Fruit fly (Drosophila melanogaster): ENCODE data around the gene Gyc89Db.

Gene Gyc89Db

dm6 chr3R:16469501-16470263 lies 7.2 kb upstream of the Gyc89Db start, which contains the start of the genes CG42232 and CSN5 (continued):
- TF ChIP-seq Mrtf (GFP tag; IDR thresholded peaks at IDR 0.05) (no peak), Fer2 (tag; optimal IDR thresholded peaks at IDR 0.05) (peak; percentile 47), Trl (optimal IDR thresholded peaks at IDR 0.05) (no peak), Trl (GFP tag; optimal IDR thresholded peaks at IDR 0.05) (peak; percentile 40), E2f2 (GFP tag; IDR thresholded peaks at IDR 0.05) (peak; percentile 62), Hr51 (GFP tag; optimal IDR thresholded peaks at IDR 0.05) (peak in 1 of 2 experiments; percentile 36), Atf3 (GFP tag; optimal IDR thresholded peaks at IDR 0.05) (no peak), CG17912 (GFP tag; optimal IDR thresholded peaks at IDR 0.05) (no peak), z (GFP tag; IDR thresholded peaks at IDR 0.05) (no peak), CG8478 (optimal IDR thresholded peaks at IDR 0.05) (no peak), CG31224 (GFP tag; IDR thresholded peaks at IDR 0.05) (no peak), CG12155 (GFP tag; optimal IDR thresholded peaks at IDR 0.05) (peak; percentile 55), ash1 (GFP tag; optimal IDR thresholded peaks at IDR 0.05) (no peak), CG7786 (GFP tag; optimal IDR thresholded peaks at IDR 0.05) (peak; percentile 9), ham (GFP tag; IDR thresholded peaks at IDR 0.05) (no peak), en (GFP tag; optimal IDR thresholded peaks at IDR 0.05) (no peak), PHDP (tag; optimal IDR thresholded peaks at IDR 0.05) (no peak), CG34422 (GFP tag; IDR thresholded peaks at IDR 0.05) (peak; percentile 21; the same call in 1 of the 3 replicates), Oaz (GFP tag; IDR thresholded peaks at IDR 0.05) (no peak), Ssrp (tag; optimal IDR thresholded peaks at IDR 0.05) (peak; percentile 64), CG10654 (GFP tag; optimal IDR thresholded peaks at IDR 0.05) (peak; percentile 67), ato (GFP tag; IDR thresholded peaks at IDR 0.05; ENCODE audit: partially characterized antibody) (no peak), pzg (GFP tag; optimal IDR thresholded peaks at IDR 0.05) (peak; percentile 50), corto (GFP tag; optimal IDR thresholded peaks at IDR 0.05) (no peak), cwo (GFP tag; optimal IDR thresholded peaks at IDR 0.05) (no peak), CG14014 (GFP tag; IDR thresholded peaks at IDR 0.05) (peak; percentile 55; the same call in 1 of the 2 replicates), lab (GFP tag; optimal IDR thresholded peaks at IDR 0.05) (no peak), exex (tag; optimal IDR thresholded peaks at IDR 0.05) (no peak), unc-4 (GFP tag; IDR thresholded peaks at IDR 0.05; ENCODE audit: partially characterized antibody) (peak; percentile 50; the same call in 1 of the 2 replicates), Ada2b (GFP tag; IDR thresholded peaks at IDR 0.05) (peak; percentile 43; the same call in 1 of the 2 replicates), E2f1 (GFP tag; IDR thresholded peaks at IDR 0.05) (peak; percentile 21; the same call in 1 of the 2 replicates), CG18011 (GFP tag; optimal IDR thresholded peaks at IDR 0.05) (no peak), CG17612 (GFP tag; IDR thresholded peaks at IDR 0.05) (no peak), prd (optimal IDR thresholded peaks at IDR 0.05) (no peak), prd (GFP tag; IDR thresholded peaks at IDR 0.05) (peak; percentile 59; the same call in 2 of the 3 replicates), CG6854 (GFP tag; optimal IDR thresholded peaks at IDR 0.05) (no peak), CG3065 (GFP tag; optimal IDR thresholded peaks at IDR 0.05) (no peak), CG7963 (GFP tag; IDR thresholded peaks at IDR 0.05; ENCODE audit: partially characterized antibody) (no peak), Vsx1 (GFP tag; optimal IDR thresholded peaks at IDR 0.05) (no peak), zen (tag; optimal IDR thresholded peaks at IDR 0.05) (peak; percentile 59), ind (GFP tag; optimal IDR thresholded peaks at IDR 0.05) (no peak), lbe (GFP tag; optimal IDR thresholded peaks at IDR 0.05) (no peak), CG30431 (GFP tag; optimal IDR thresholded peaks at IDR 0.05) (no peak), CG43689 (GFP tag; IDR thresholded peaks at IDR 0.05) (no peak), CG9797 (GFP tag; optimal IDR thresholded peaks at IDR 0.05) (peak; percentile 14), zen2 (GFP tag; IDR thresholded peaks at IDR 0.05; ENCODE audit: partially characterized antibody) (no peak), CG4424 (GFP tag; optimal IDR thresholded peaks at IDR 0.05) (peak; percentile 75), trem (tag; optimal IDR thresholded peaks at IDR 0.05) (peak; percentile 99), Chrac-16 (GFP tag; optimal IDR thresholded peaks at IDR 0.05) (peak; percentile 71), run (tag; optimal IDR thresholded peaks at IDR 0.05) (peak; percentile 17)

All from whole organism, embryonic.